Worm (Caenorhabditis elegans): Measurements from ENCODE around the gene srg-21.

- no peak for TF ChIP-seq unc-42 (tag; optimal IDR thresholded peaks at IDR 0.05)
- TF ChIP-seq ceh-48 (tag; optimal IDR thresholded peaks at IDR 0.05): no peak
Measured at ce11 chrII:3050703-3051102, 40.5 kb downstream of the srg-21 start, which contains the start of gene sri-31.
